Worm (Caenorhabditis elegans): Measurements from ENCODE around the gene C39E9.8.

DNA sequence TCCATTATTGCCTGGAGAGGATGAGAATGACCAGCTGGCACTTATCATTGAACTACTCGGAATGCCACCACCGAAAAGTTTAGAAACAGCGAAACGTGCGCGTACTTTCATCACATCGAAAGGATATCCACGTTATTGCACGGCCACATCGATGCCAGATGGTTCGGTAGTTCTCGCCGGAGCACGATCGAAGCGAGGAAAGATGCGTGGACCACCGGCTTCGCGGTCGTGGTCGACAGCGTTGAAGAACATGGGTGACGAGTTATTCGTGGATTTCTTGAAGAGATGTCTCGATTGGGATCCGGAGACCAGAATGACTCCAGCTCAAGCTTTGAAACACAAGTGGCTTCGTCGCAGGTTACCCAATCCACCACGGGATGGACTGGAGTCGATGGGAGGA is 45.7 kb upstream of the C39E9.8 start:
- TF ChIP-seq ztf-4 (tag; optimal IDR thresholded peaks at IDR 0.05) (no peak), fos-1 (tag; optimal IDR thresholded peaks at IDR 0.05) (no peak), nhr-76 (tag; optimal IDR thresholded peaks at IDR 0.05) (no peak), unc-62 (GFP tag; optimal IDR thresholded peaks at IDR 0.05) (no peak), fkh-10 (GFP tag; optimal IDR thresholded peaks at IDR 0.05) (no peak), ceh-16 (tag; optimal IDR thresholded peaks at IDR 0.05) (no peak), daf-12 (tag; optimal IDR thresholded peaks at IDR 0.05) (no peak), ceh-82 (tag; optimal IDR thresholded peaks at IDR 0.05) (no peak), elt-1 (tag; optimal IDR thresholded peaks at IDR 0.05) (no peak), ama-1 (optimal IDR thresholded peaks at IDR 0.05) (no peak), lin-15B (tag; optimal IDR thresholded peaks at IDR 0.05) (no peak), nhr-25 (tag; optimal IDR thresholded peaks at IDR 0.05) (no peak), tbx-2 (tag; optimal IDR thresholded peaks at IDR 0.05) (no peak), nhr-12 (tag; optimal IDR thresholded peaks at IDR 0.05) (no peak)
